Worm (Caenorhabditis elegans) whole organism, L1 larva: Measurements from ENCODE around the gene pygo-1.
A peak's percentile ranks its signal among the peaks of the same experiment; 100 is the strongest.
"Not testable (repeated sequence)": the region's sequence is repeated elsewhere in the genome, so short reads cannot be mapped to it uniquely, and the experiment has no call there.

Source experiments
- C16A3.4 ChIP-seq: fragments of 150-350 bp; optimal IDR thresholded peaks from 2 replicates; lab custom pipeline; 2014; ENCODE audit warnings: missing biosample characterization, missing genetic modification characterization
- Y116A8C.19 ChIP-seq: sonication (generic microtip); optimal IDR thresholded peaks from 2 replicates; lab custom pipeline; 2016; ENCODE audit warnings: missing compliant biosample characterization, missing genetic modification characterization, borderline replicate concordance
- blmp-1 ChIP-seq: fragments of 150-350 bp; optimal IDR thresholded peaks from 2 replicates; lab custom pipeline; 2014; ENCODE audit warnings: missing biosample characterization, missing genetic modification characterization
- dsc-1 ChIP-seq: sonication (generic microtip); optimal IDR thresholded peaks from 2 replicates; lab custom pipeline; 2016; ENCODE audit warnings: mild to moderate bottlenecking, missing genetic modification characterization, missing compliant biosample characterization
- efl-1 ChIP-seq, 4 experiments: fragments of 150-350 bp; optimal IDR thresholded peaks in 3 of 4; peaks in 1 of 4; 1 replicate in 1 of 4; 2 replicates in 3 of 4; lab custom pipeline; 2014; ENCODE audit warnings: missing biosample characterization in 2 of 4, missing genetic modification characterization in 2 of 4, missing genetic modification reagents in 2 of 4
- egl-27 ChIP-seq, 2 experiments: fragments of 150-350 bp in 1 of 2; sonication (generic microtip); optimal IDR thresholded peaks; 3 replicates each; lab custom pipeline; 2017 to 2018; ENCODE audit warnings: missing biosample characterization in 2 of 2, missing genetic modification characterization in 2 of 2, missing genetic modification reagents in 2 of 2
- fkh-4 ChIP-seq: sonication (generic microtip); optimal IDR thresholded peaks from 2 replicates; lab custom pipeline; 2016; ENCODE audit warnings: missing compliant biosample characterization, missing genetic modification characterization, borderline replicate concordance
- fkh-8 ChIP-seq: sonication (generic microtip); optimal IDR thresholded peaks from 2 replicates; lab custom pipeline; 2016; ENCODE audit warnings: mild to moderate bottlenecking, missing genetic modification characterization, missing compliant biosample characterization
- irx-1 ChIP-seq: sonication (generic microtip); optimal IDR thresholded peaks from 2 replicates; lab custom pipeline; 2016; ENCODE audit warnings: missing genetic modification characterization, missing compliant biosample characterization
- isw-1 ChIP-seq: fragments of 200-800 bp; sonication (Bioruptor generic); IDR thresholded peaks from 2 replicates; pipeline ENCODE4 v1.3.6; 2022; ENCODE audit warnings: missing genetic modification characterization, missing compliant biosample characterization
- jun-1 ChIP-seq: fragments of 150-350 bp; optimal IDR thresholded peaks from 2 replicates; lab custom pipeline; 2014; ENCODE audit warnings: missing biosample characterization, missing genetic modification reagents, missing genetic modification characterization
- lin-13 ChIP-seq: fragments of 150-350 bp; optimal IDR thresholded peaks from 2 replicates; lab custom pipeline; 2014; ENCODE audit warnings: missing biosample characterization, missing genetic modification reagents, missing genetic modification characterization
- lin-14 ChIP-seq: fragments of 200-800 bp; sonication (Bioruptor generic); optimal IDR thresholded peaks from 2 replicates; lab custom pipeline; 2018; ENCODE audit warnings: mild to moderate bottlenecking, missing genetic modification characterization, moderate library complexity, missing compliant biosample characterization
- lin-15B ChIP-seq: fragments of 150-350 bp; sonication (generic microtip); optimal IDR thresholded peaks from 3 replicates; lab custom pipeline; 2014; ENCODE audit warnings: missing biosample characterization, missing genetic modification characterization
- lsy-2 ChIP-seq, 2 experiments: fragments of 150-350 bp; optimal IDR thresholded peaks; 2 replicates each; lab custom pipeline; 2014; ENCODE audit warnings: missing biosample characterization in 2 of 2, missing genetic modification characterization in 2 of 2
- nhr-11 ChIP-seq: fragments of 150-350 bp; optimal IDR thresholded peaks from 2 replicates; lab custom pipeline; 2014; ENCODE audit warnings: missing biosample characterization, missing genetic modification characterization
- nhr-237 ChIP-seq: fragments of 150-350 bp; optimal IDR thresholded peaks from 2 replicates; lab custom pipeline; 2014; ENCODE audit warnings: missing biosample characterization, missing genetic modification characterization
- nhr-71 ChIP-seq: sonication (generic microtip); optimal IDR thresholded peaks from 2 replicates; lab custom pipeline; 2016; ENCODE audit warnings: mild to moderate bottlenecking, missing genetic modification characterization, moderate library complexity, missing compliant biosample characterization
- nhr-85 ChIP-seq: sonication (generic microtip); peaks from one replicate; lab custom pipeline; 2016; ENCODE audit warnings: missing genetic modification characterization, inconsistent platforms, missing compliant biosample characterization
- pax-3 ChIP-seq: fragments of 200-800 bp; sonication (Bioruptor generic); optimal IDR thresholded peaks from 2 replicates; lab custom pipeline; 2018; ENCODE audit warnings: mild to moderate bottlenecking, missing genetic modification characterization, moderate library complexity, missing compliant biosample characterization
- snpc-4 ChIP-seq: fragments of 150-350 bp; optimal IDR thresholded peaks from 2 replicates; lab custom pipeline; 2014; ENCODE audit warnings: missing biosample characterization, missing genetic modification characterization
- snu-23 ChIP-seq: sonication (generic microtip); optimal IDR thresholded peaks from 2 replicates; lab custom pipeline; 2016; ENCODE audit warnings: missing genetic modification characterization, missing compliant biosample characterization
- sup-37 ChIP-seq: fragments of 200-800 bp; sonication (Bioruptor generic); optimal IDR thresholded peaks from 2 replicates; lab custom pipeline; 2018; ENCODE audit warnings: mild to moderate bottlenecking, missing genetic modification characterization, missing compliant biosample characterization
- unc-130 ChIP-seq: fragments of 150-350 bp; optimal IDR thresholded peaks from 2 replicates; lab custom pipeline; 2017; ENCODE audit warnings: missing biosample characterization, missing genetic modification characterization, inconsistent platforms
- unc-86 ChIP-seq: sonication (generic microtip); optimal IDR thresholded peaks from 2 replicates; lab custom pipeline; 2016; ENCODE audit warnings: missing genetic modification characterization, missing compliant biosample characterization
- vab-15 ChIP-seq: sonication (generic microtip); optimal IDR thresholded peaks from 2 replicates; lab custom pipeline; 2017; ENCODE audit warnings: missing genotype, mild to moderate bottlenecking, missing genetic modification characterization, missing compliant biosample characterization

pygo-1 gene

DNA sequence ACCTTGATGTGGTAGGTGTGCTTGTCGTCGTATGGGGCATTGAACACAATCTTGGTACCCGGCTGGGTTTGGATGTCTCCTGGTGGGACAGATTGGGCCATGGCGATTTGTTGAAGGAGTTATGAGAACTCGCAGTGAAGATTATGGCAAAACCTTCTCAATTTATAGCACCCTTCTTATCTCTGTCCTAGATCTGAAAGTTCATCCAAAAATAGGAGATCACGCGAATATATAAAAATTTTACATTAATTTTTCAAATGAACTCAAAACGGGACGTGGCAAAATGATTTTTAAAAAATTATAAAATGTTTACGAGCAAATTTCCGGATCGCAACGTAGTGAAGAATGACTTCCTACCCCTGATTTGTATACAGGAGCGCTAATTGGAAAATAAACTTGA lies 18.1 kb upstream of the pygo-1 start, which contains the start of gene msp-53:
TSS of gene msp-53 (minus strand) at position 101 of the 400 bp plus-strand sequence.
- TF ChIP-seq lin-15B; irx-1 (tag; lab: Kevin White, UChicago); jun-1: not testable (repeated sequence)

- TF ChIP-seq nhr-85 (tag; lab: Kevin White, UChicago); fkh-4 (tag; lab: Kevin White, UChicago); efl-1 (optimal IDR thresholded peaks at IDR 0.05; lab: Kevin White, UChicago); efl-1 (GFP tag; optimal IDR thresholded peaks at IDR 0.05 in 1 of 2; lab: Kevin White, UChicago): not testable (repeated sequence)
Measured at ce11 chrIV:5066887-5067286, 16.2 kb upstream of the pygo-1 start, which contains the start of gene ttbk-2.2. Gene ttbk-2.2, minus strand, starts transcription at chrIV:5066987.

DNA sequence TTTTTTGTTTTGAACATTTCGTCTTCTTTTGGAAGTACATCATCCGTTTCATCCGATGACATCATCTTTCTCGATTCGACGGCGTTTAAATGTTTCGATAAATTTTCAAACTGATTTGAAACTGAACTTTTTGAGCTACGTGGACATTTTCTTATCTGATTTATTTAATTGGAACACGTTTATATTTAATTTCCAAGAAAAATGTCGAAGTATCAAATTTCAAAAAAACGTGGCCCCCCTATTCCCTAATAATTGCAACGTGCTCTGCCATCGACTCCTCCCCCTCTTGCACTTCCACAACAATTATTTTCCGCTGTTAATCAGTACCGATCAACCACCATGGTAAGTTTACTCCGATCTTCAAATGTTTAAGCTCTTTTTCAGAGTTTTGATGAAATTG lies 14.6 kb upstream of the pygo-1 start, which contains the start of the genes R13H9.6 and rmd-6:
TSS of gene R13H9.6 (minus strand) at position 101 of the 400 bp plus-strand sequence.
TSS of gene rmd-6 (plus strand) at position 305 of the 400 bp plus-strand sequence.
- TF ChIP-seq Y116A8C.19 (tag; lab: Kevin White, UChicago); C16A3.4 (tag; lab: Kevin White, UChicago); isw-1 (GFP tag; lab: Robert Waterston, UW): not testable (repeated sequence)

DNA sequence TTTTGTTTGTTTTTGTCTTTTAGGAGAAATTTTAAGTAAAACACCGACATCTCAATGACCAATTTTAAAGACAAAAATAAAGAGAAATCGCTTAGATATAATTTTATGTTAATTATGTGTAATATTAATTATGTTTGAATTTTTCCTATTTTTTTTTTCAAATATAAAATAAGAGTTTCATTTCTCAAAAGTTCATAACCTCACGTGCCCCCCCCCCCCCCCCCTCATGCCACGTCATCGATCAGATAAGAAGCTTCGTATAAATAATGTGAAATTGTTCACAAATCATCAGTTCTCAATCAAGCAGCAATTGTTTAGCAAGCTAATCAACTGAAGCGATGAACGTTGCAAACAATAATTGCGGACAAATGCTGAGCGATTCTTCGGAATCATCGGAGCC lies 12.5 kb upstream of the pygo-1 start, which contains the start of gene C02B10.6:
TSS of gene C02B10.6 (plus strand) at position 301 of the 400 bp plus-strand sequence.
- not testable (repeated sequence) for TF ChIP-seq unc-130 (tag; lab: Kevin White, UChicago); pax-3 (tag; lab: Kevin White, UChicago); sup-37 (GFP tag; lab: Kevin White, UChicago)

ce11 chrIV:5073836-5074235 lies 9.3 kb upstream of the pygo-1 start:
- TF ChIP-seq nhr-85 (tag; lab: Kevin White, UChicago) (peak; percentile 54), blmp-1 (tag; lab: Kevin White, UChicago) (peak; percentile 36), lin-14 (GFP tag; lab: Kevin White, UChicago) (peak; percentile 61), snpc-4 (no peak), fkh-8 (tag; lab: Kevin White, UChicago) (no peak)

DNA sequence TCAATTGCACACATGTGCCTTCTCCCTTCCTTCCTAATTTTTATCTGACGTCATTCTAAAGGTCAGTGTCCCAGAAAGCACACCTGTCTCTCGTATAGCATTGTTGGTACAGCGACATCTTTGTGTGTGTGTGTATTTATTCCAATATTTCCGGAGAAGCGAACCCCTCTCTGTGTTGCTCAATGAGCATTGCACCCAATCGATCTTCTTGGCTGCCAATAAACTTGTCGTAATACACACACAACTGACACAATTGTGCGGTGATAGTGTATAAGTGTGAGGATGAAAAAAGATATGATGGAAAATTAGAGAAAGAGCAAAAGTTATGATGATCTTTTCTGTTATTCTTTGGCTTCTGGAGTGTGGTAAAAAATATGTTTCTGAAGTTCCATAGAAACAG lies 6.5 kb upstream of the pygo-1 start:
- TF ChIP-seq lin-14 (GFP tag; lab: Kevin White, UChicago) (peak; percentile 3), nhr-11 (tag; lab: Kevin White, UChicago) (no peak), efl-1 (optimal IDR thresholded peaks at IDR 0.05; lab: Kevin White, UChicago) (no peak), efl-1 (GFP tag; optimal IDR thresholded peaks at IDR 0.05 in 1 of 2; lab: Kevin White, UChicago) (peak in 1 of 2 experiments; percentile 9)

- no peak for TF ChIP-seq egl-27 (tag; optimal IDR thresholded peaks at IDR 0.05; lab: Kevin White, UChicago)
- TF ChIP-seq vab-15: no peak
- peak; percentile 7 for TF ChIP-seq snu-23 (GFP tag; lab: Kevin White, UChicago)
- TF ChIP-seq lin-15B: no peak
- TF ChIP-seq blmp-1 (tag; lab: Kevin White, UChicago): peak; percentile 68
- no peak for TF ChIP-seq lin-13 (GFP tag; lab: Kevin White, UChicago)
- no peak for TF ChIP-seq nhr-237 (tag; lab: Kevin White, UChicago)
- TF ChIP-seq lin-14 (GFP tag; lab: Kevin White, UChicago): peak; percentile 14
- TF ChIP-seq lsy-2 (tag; optimal IDR thresholded peaks at IDR 0.05; lab: Kevin White, UChicago): peak in 1 of 2 experiments; percentile 10
- TF ChIP-seq nhr-85 (tag; lab: Kevin White, UChicago): peak; percentile 33
Measured at ce11 chrIV:5077918-5078317, 5.2 kb upstream of the pygo-1 start.

ce11 chrIV:5078846-5079245 lies 4.3 kb upstream of the pygo-1 start:
- TF ChIP-seq nhr-85 (tag; lab: Kevin White, UChicago) (peak; percentile 7), nhr-71 (peak; percentile 35), dsc-1 (peak; percentile 49), lin-14 (GFP tag; lab: Kevin White, UChicago) (peak; percentile 57), unc-86 (tag; lab: Kevin White, UChicago) (no peak)
